Fruit fly (Drosophila melanogaster): ENCODE data around the gene CG32655.

The CG32655 gene

DNA sequence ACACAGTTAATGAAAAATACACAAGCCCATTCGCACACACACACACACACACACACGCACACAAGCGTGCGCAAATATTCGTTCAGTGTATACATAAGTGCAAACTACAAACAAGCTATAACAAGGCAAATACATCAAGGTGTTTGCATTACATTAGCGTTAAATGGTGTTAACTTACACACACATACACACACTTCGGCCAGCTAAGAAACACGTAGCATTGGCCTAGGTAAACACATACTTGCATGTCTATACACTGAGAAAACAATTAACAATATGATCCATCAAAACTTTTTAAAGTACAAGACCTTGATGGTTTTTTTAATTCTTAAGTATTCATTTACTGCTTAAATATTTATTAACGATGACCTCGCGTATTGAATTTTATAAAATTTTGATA is 41.0 kb upstream of the CG32655 start (continued):
- TF ChIP-seq Opbp (GFP tag; IDR thresholded peaks at IDR 0.05; ENCODE audit: partially characterized antibody) (no peak), ash1 (GFP tag; optimal IDR thresholded peaks at IDR 0.05) (no peak), zen (tag; optimal IDR thresholded peaks at IDR 0.05) (peak; percentile 79), CG6254 (GFP tag; optimal IDR thresholded peaks at IDR 0.05) (no peak), MBD-R2 (GFP tag; IDR thresholded peaks at IDR 0.05) (no peak), amos (GFP tag; IDR thresholded peaks at IDR 0.05; ENCODE audit: partially characterized antibody) (no peak), pum (GFP tag; optimal IDR thresholded peaks at IDR 0.05) (no peak), lola (GFP tag; optimal IDR thresholded peaks at IDR 0.05) (peak in 1 of 3 experiments; percentile 12), Adf1 (GFP tag; IDR thresholded peaks at IDR 0.05) (no peak), CG11696 (GFP tag; IDR thresholded peaks at IDR 0.05) (no peak), Deaf1 (tag; optimal IDR thresholded peaks at IDR 0.05) (no peak), Tbp (GFP tag; optimal IDR thresholded peaks at IDR 0.05) (no peak), CG5953 (GFP tag; IDR thresholded peaks at IDR 0.05) (no peak), nom (GFP tag; optimal IDR thresholded peaks at IDR 0.05) (no peak), grau (tag; optimal IDR thresholded peaks at IDR 0.05) (no peak), wdn (GFP tag; IDR thresholded peaks at IDR 0.05) (no peak), btn (GFP tag; optimal IDR thresholded peaks at IDR 0.05) (no peak), Aef1 (GFP tag; IDR thresholded peaks at IDR 0.05) (no peak), peb (GFP tag; IDR thresholded peaks at IDR 0.05) (no peak), trem (tag; optimal IDR thresholded peaks at IDR 0.05) (no peak), Fer1 (GFP tag; optimal IDR thresholded peaks at IDR 0.05) (no peak), CG13296 (GFP tag; optimal IDR thresholded peaks at IDR 0.05) (no peak), mirr (GFP tag; optimal IDR thresholded peaks at IDR 0.05) (no peak), nmo (GFP tag; optimal IDR thresholded peaks at IDR 0.05) (no peak), CG2875 (GFP tag; optimal IDR thresholded peaks at IDR 0.05) (no peak), CG4617 (GFP tag; optimal IDR thresholded peaks at IDR 0.05; ENCODE audit: borderline replicate concordance) (no peak), CG10366 (GFP tag; IDR thresholded peaks at IDR 0.05) (no peak), cato (GFP tag; optimal IDR thresholded peaks at IDR 0.05; ENCODE audit: borderline replicate concordance) (no peak), tin (GFP tag; optimal IDR thresholded peaks at IDR 0.05) (no peak), Pdp1 (GFP tag; optimal IDR thresholded peaks at IDR 0.05) (no peak), CG17359 (tag; optimal IDR thresholded peaks at IDR 0.05) (no peak), CG15696 (tag; optimal IDR thresholded peaks at IDR 0.05) (peak; percentile 76), CoRest (tag; optimal IDR thresholded peaks at IDR 0.05) (no peak), chm (GFP tag; IDR thresholded peaks at IDR 0.05) (no peak), Vsx1 (GFP tag; optimal IDR thresholded peaks at IDR 0.05) (no peak), CG10209 (GFP tag; optimal IDR thresholded peaks at IDR 0.05) (peak; percentile 26), CG33213 (GFP tag; optimal IDR thresholded peaks at IDR 0.05) (no peak), onecut (GFP tag; IDR thresholded peaks at IDR 0.05) (no peak), CG4424 (GFP tag; optimal IDR thresholded peaks at IDR 0.05) (no peak), D19A (tag; optimal IDR thresholded peaks at IDR 0.05) (no peak), CG16813 (GFP tag; IDR thresholded peaks at IDR 0.05; ENCODE audit: partially characterized antibody) (no peak), jumu (GFP tag; optimal IDR thresholded peaks at IDR 0.05) (no peak), trh (GFP tag; optimal IDR thresholded peaks at IDR 0.05) (no peak), Ada2b (GFP tag; IDR thresholded peaks at IDR 0.05) (no peak), dan (GFP tag; IDR thresholded peaks at IDR 0.05) (no peak), CG2199 (GFP tag; IDR thresholded peaks at IDR 0.05) (no peak)

Data from whole organism, embryonic.